Fruit fly (Drosophila melanogaster) whole organism, embryonic: ENCODE measurements around the gene CG13605.

Experiments
- Adf1 ChIP-seq: fragments of 200-800 bp; sonication (Bioruptor generic); IDR thresholded peaks from 2 replicates; pipeline ENCODE4 v1.3.6; 2022; ENCODE audit warnings: missing biosample characterization, missing genetic modification characterization
- CG11695 ChIP-seq: fragments of 200-800 bp; sonication (Bioruptor generic); IDR thresholded peaks from 3 replicates; pipeline ENCODE4 v1.3.6; 2022; ENCODE audit warnings: missing biosample characterization, missing genetic modification characterization
- CG11723 ChIP-seq: fragments of 200-800 bp; sonication (Bioruptor generic); optimal IDR thresholded peaks from 2 replicates; lab custom pipeline; 2017; ENCODE audit warnings: missing biosample characterization, mild to moderate bottlenecking, missing genetic modification characterization
- CG14050 ChIP-seq: fragments of 200-800 bp; sonication (Bioruptor generic); IDR thresholded peaks from 3 replicates; pipeline ENCODE4 v1.3.6; 2022; ENCODE audit warnings: missing biosample characterization, missing genetic modification characterization
- CG14965 ChIP-seq: fragments of 200-800 bp; sonication (Bioruptor generic); optimal IDR thresholded peaks from 2 replicates; lab custom pipeline; 2016; ENCODE audit warnings: missing biosample characterization, missing genetic modification characterization, borderline replicate concordance
- CG15269 ChIP-seq: fragments of 200-800 bp; sonication (Bioruptor generic); optimal IDR thresholded peaks from 2 replicates; lab custom pipeline; 2018; ENCODE audit warnings: missing biosample characterization, mild to moderate bottlenecking, missing genetic modification characterization, moderate library complexity
- CG15601 ChIP-seq: fragments of 200-800 bp; sonication (Bioruptor generic); optimal IDR thresholded peaks from 3 replicates; lab custom pipeline; 2019; ENCODE audit warnings: missing biosample characterization, mild to moderate bottlenecking, missing genetic modification characterization, moderate library complexity
- CG16779 ChIP-seq: fragments of 200-800 bp; sonication (Bioruptor generic); IDR thresholded peaks from 2 replicates; pipeline ENCODE4 v1.3.6; 2022; ENCODE audit warnings: missing biosample characterization, missing genetic modification characterization
- CG2116 ChIP-seq: fragments of 200-800 bp; sonication (Bioruptor generic); optimal IDR thresholded peaks from 3 replicates; lab custom pipeline; 2018; ENCODE audit warnings: missing biosample characterization, mild to moderate bottlenecking, missing genetic modification characterization
- CG2875 ChIP-seq: fragments of 200-800 bp; sonication (Bioruptor generic); optimal IDR thresholded peaks from 2 replicates; lab custom pipeline; 2017; ENCODE audit warnings: missing biosample characterization, mild to moderate bottlenecking, missing genetic modification characterization, missing genetic modification reagents
- CG3847 ChIP-seq: fragments of 200-800 bp; sonication (Bioruptor generic); IDR thresholded peaks from 2 replicates; pipeline ENCODE4 v1.3.6; 2022; ENCODE audit warnings: missing biosample characterization, missing genetic modification characterization
- CG5953 ChIP-seq: fragments of 200-800 bp; sonication (Bioruptor generic); IDR thresholded peaks from 2 replicates; pipeline ENCODE4 v1.3.6; 2022; ENCODE audit warnings: missing biosample characterization, missing genetic modification characterization
- CG6272 ChIP-seq: fragments of 200-800 bp; sonication (Bioruptor generic); IDR thresholded peaks from 2 replicates; pipeline ENCODE4 v1.3.6; 2022; ENCODE audit warnings: missing biosample characterization, missing genetic modification characterization
- CG6683 ChIP-seq: fragments of 200-800 bp; sonication (Bioruptor generic); optimal IDR thresholded peaks from 2 replicates; lab custom pipeline; 2017; ENCODE audit warnings: missing biosample characterization, mild to moderate bottlenecking, missing genetic modification characterization, missing genetic modification reagents
- CG7556 ChIP-seq: fragments of 200-800 bp; sonication (Bioruptor generic); optimal IDR thresholded peaks from 2 replicates; lab custom pipeline; 2017; ENCODE audit warnings: missing biosample characterization, mild to moderate bottlenecking, missing genetic modification characterization
- CG8281 ChIP-seq: fragments of 200-800 bp; sonication (Bioruptor generic); optimal IDR thresholded peaks from 2 replicates; lab custom pipeline; 2018; ENCODE audit warnings: missing biosample characterization, mild to moderate bottlenecking, missing genetic modification characterization, moderate library complexity
- CG8944 ChIP-seq: fragments of 200-800 bp; sonication (Bioruptor generic); optimal IDR thresholded peaks from 3 replicates; lab custom pipeline; 2016; ENCODE audit warnings: missing biosample characterization, missing genetic modification characterization
- CG9609 ChIP-seq: fragments of 200-800 bp; sonication (Bioruptor generic); optimal IDR thresholded peaks from 3 replicates; lab custom pipeline; 2016; ENCODE audit warnings: missing biosample characterization, missing genetic modification characterization
- D ChIP-seq, 2 experiments: fragments of 200-800 bp in 1 of 2; fragments of >200 bp in 1 of 2; sonication (Bioruptor generic) in 1 of 2; optimal IDR thresholded peaks; 2 replicates in 1 of 2; 3 replicates in 1 of 2; lab custom pipeline; 2017; ENCODE audit warnings: mild to moderate bottlenecking in 1 of 2, missing biosample characterization in 1 of 2, missing genetic modification characterization in 1 of 2, missing genetic modification reagents in 1 of 2
- Dip3 ChIP-seq: fragments of 200-800 bp; sonication (Bioruptor generic); optimal IDR thresholded peaks from 3 replicates; lab custom pipeline; 2016; ENCODE audit warnings: missing biosample characterization, missing genetic modification characterization
- E2f1 ChIP-seq: fragments of 200-800 bp; sonication (Bioruptor generic); IDR thresholded peaks from 2 replicates; pipeline ENCODE4 v1.3.6; 2022; ENCODE audit warnings: missing biosample characterization, missing genetic modification characterization
- Eip74EF ChIP-seq, 2 experiments: fragments of 200-800 bp in 1 of 2; fragments of >200 bp in 1 of 2; sonication (Bioruptor generic) in 1 of 2; optimal IDR thresholded peaks; 2 replicates each; lab custom pipeline; 2017 to 2019; ENCODE audit warnings: missing biosample characterization in 2 of 2, missing genetic modification characterization in 2 of 2, mild to moderate bottlenecking in 1 of 2, moderate library complexity in 1 of 2
- HmgZ ChIP-seq: fragments of 200-800 bp; sonication (Bioruptor generic); optimal IDR thresholded peaks from 2 replicates; lab custom pipeline; 2018; ENCODE audit warnings: missing biosample characterization, mild to moderate bottlenecking, missing genetic modification characterization
- Hr78 ChIP-seq, 2 experiments: fragments of 200-800 bp in 1 of 2; fragments of >200 bp in 1 of 2; sonication (Bioruptor generic) in 1 of 2; optimal IDR thresholded peaks; 2 replicates each; lab custom pipeline; 2017 to 2019; ENCODE audit warnings: missing biosample characterization in 2 of 2, missing genetic modification characterization in 2 of 2, mild to moderate bottlenecking in 1 of 2, moderate library complexity in 1 of 2
- Lhr ChIP-seq: fragments of 200-800 bp; sonication (Bioruptor generic); optimal IDR thresholded peaks from 3 replicates; lab custom pipeline; 2017; ENCODE audit warnings: mild to moderate bottlenecking, missing biosample characterization, missing genetic modification reagents, missing genetic modification characterization
- MESR4 ChIP-seq: fragments of 200-800 bp; sonication (Bioruptor generic); optimal IDR thresholded peaks from 2 replicates; lab custom pipeline; 2018; ENCODE audit warnings: missing biosample characterization, mild to moderate bottlenecking, missing genetic modification characterization, moderate library complexity
- Mad ChIP-seq: fragments of 200-800 bp; sonication (Bioruptor generic); optimal IDR thresholded peaks from 2 replicates; lab custom pipeline; 2016; ENCODE audit warnings: missing biosample characterization, missing genetic modification characterization
- Optix ChIP-seq: fragments of 200-800 bp; sonication (Bioruptor generic); IDR thresholded peaks from 3 replicates; pipeline ENCODE4 v1.3.6; 2022; ENCODE audit warnings: missing biosample characterization, missing genetic modification characterization
- Sox100B ChIP-seq: fragments of 200-800 bp; sonication (Bioruptor generic); optimal IDR thresholded peaks from 3 replicates; lab custom pipeline; 2018; ENCODE audit warnings: missing biosample characterization, mild to moderate bottlenecking, missing genetic modification characterization
- ap ChIP-seq: fragments of 200-800 bp; sonication (Bioruptor generic); IDR thresholded peaks from 2 replicates; pipeline ENCODE4 v1.3.6; 2022; ENCODE audit warnings: missing biosample characterization, missing genetic modification characterization
- btn ChIP-seq: fragments of 200-800 bp; sonication (Bioruptor generic); optimal IDR thresholded peaks from 2 replicates; lab custom pipeline; 2016; ENCODE audit warnings: missing biosample characterization, missing genetic modification characterization
- chn ChIP-seq: fragments of 200-800 bp; sonication (Bioruptor generic); optimal IDR thresholded peaks from 2 replicates; lab custom pipeline; 2016; ENCODE audit warnings: missing biosample characterization, missing genetic modification characterization
- ems ChIP-seq: fragments of 200-800 bp; sonication (Bioruptor generic); optimal IDR thresholded peaks from 3 replicates; lab custom pipeline; 2016; ENCODE audit warnings: missing biosample characterization, missing genetic modification characterization
- gcm2 ChIP-seq: fragments of 200-800 bp; sonication (Bioruptor generic); optimal IDR thresholded peaks from 2 replicates; lab custom pipeline; 2016; ENCODE audit warnings: missing biosample characterization, missing genetic modification characterization
- gem ChIP-seq: fragments of 200-800 bp; sonication (Bioruptor generic); optimal IDR thresholded peaks from 2 replicates; lab custom pipeline; 2019; ENCODE audit warnings: missing biosample characterization, mild to moderate bottlenecking, missing genetic modification characterization, moderate library complexity
- gsb-n ChIP-seq: fragments of 200-800 bp; sonication (Bioruptor generic); optimal IDR thresholded peaks from 3 replicates; lab custom pipeline; 2018; ENCODE audit warnings: missing biosample characterization, mild to moderate bottlenecking, missing genetic modification characterization
- klu ChIP-seq: fragments of 200-800 bp; sonication (Bioruptor generic); IDR thresholded peaks from 2 replicates; pipeline ENCODE4 v1.3.6; 2022; ENCODE audit warnings: missing biosample characterization, missing genetic modification characterization
- knrl ChIP-seq: fragments of 200-800 bp; sonication (Bioruptor generic); IDR thresholded peaks from 3 replicates; pipeline ENCODE4 v1.3.6; 2022; ENCODE audit warnings: missing biosample characterization, missing genetic modification characterization; ENCODE audit not compliant: partially characterized antibody
- nerfin-1 ChIP-seq: fragments of 200-800 bp; sonication (Bioruptor generic); optimal IDR thresholded peaks from 3 replicates; lab custom pipeline; 2019; ENCODE audit warnings: missing biosample characterization, mild to moderate bottlenecking, missing genetic modification characterization, moderate library complexity
- nom ChIP-seq: fragments of 200-800 bp; sonication (Bioruptor generic); optimal IDR thresholded peaks from 2 replicates; lab custom pipeline; 2017; ENCODE audit warnings: missing biosample characterization, missing genetic modification characterization, mild to moderate bottlenecking, moderate library complexity, missing genetic modification reagents
- otp ChIP-seq: fragments of 200-800 bp; sonication (Bioruptor generic); IDR thresholded peaks from 3 replicates; pipeline ENCODE4, ENCODE4 v1.3.6; 2022; ENCODE audit warnings: missing biosample characterization, missing genetic modification characterization
- salm ChIP-seq: fragments of 200-800 bp; sonication (Bioruptor generic); optimal IDR thresholded peaks from 2 replicates; lab custom pipeline; 2018; ENCODE audit warnings: missing biosample characterization, mild to moderate bottlenecking, missing genetic modification characterization
- schlank ChIP-seq: fragments of 200-800 bp; sonication (Bioruptor generic); optimal IDR thresholded peaks from 2 replicates; lab custom pipeline; 2018; ENCODE audit warnings: missing biosample characterization, mild to moderate bottlenecking, missing genetic modification characterization
- slou ChIP-seq: fragments of 200-800 bp; sonication (Bioruptor generic); optimal IDR thresholded peaks from 3 replicates; lab custom pipeline; 2016; ENCODE audit warnings: missing biosample characterization, missing genetic modification characterization
- slp2 ChIP-seq: fragments of 200-800 bp; sonication (Bioruptor generic); optimal IDR thresholded peaks from 2 replicates; lab custom pipeline; 2016; ENCODE audit warnings: missing biosample characterization, missing genetic modification characterization
- tap ChIP-seq: fragments of 200-800 bp; optimal IDR thresholded peaks from 3 replicates; lab custom pipeline; 2019; ENCODE audit warnings: missing biosample characterization, mild to moderate bottlenecking, missing genetic modification characterization, moderate library complexity
- trem ChIP-seq: fragments of 200-800 bp; optimal IDR thresholded peaks from 3 replicates; lab custom pipeline; 2019; ENCODE audit warnings: missing biosample characterization, mild to moderate bottlenecking, missing genetic modification characterization, moderate library complexity

CG13605 gene

DNA sequence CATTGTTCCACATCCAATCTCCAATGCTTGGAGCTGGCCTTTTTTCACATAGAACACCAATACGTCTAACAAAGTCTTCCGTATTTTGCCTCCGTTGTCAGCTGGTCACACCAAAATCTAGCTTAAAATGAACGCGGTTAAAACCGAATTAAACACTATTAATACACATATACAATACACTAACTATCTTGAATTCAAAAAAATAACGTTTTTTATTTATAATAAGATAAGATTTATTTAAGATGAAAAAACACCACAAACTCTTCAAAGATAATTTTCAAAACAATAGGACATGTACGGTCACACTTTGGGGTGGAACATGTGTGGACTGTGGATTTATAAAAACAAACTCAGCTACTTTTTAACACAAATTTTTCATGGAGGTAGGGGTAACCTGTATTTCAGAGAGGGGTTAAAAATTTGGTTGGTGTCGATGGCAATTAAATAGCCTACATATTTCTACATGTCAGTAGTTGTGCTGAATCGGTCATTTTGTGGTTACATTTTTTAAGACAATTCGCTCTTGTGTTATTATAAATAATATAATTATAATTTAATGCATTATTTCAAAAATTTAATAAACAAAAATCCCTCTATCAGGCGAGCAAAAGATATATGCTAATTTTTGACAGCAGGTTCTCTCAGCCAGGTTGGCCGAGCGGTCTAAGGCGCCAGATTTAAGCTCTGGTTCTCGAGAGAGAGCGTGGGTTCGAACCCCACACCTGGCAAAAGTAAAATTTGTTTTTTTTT lies at the start of gene CG13605:
Gene CG13605 (minus strand): TSS at position 70 of the 750 bp plus-strand sequence.
- no peak for TF ChIP-seq slp2 (GFP tag; lab: Kevin White, UChicago)
- peak; percentile 54 for TF ChIP-seq CG2116
- peak; percentile 27 for TF ChIP-seq CG8281 (tag; lab: Kevin White, UChicago)
- TF ChIP-seq gcm2 (GFP tag; lab: Kevin White, UChicago), result peak; percentile 4
- TF ChIP-seq nerfin-1 (tag; lab: Kevin White, UChicago), result peak; percentile 68
- TF ChIP-seq klu (GFP tag; lab: Robert Waterston, UW), result peak; percentile 46; the same call in 1 of the 2 replicates
- peak; percentile 55 for TF ChIP-seq schlank (tag; lab: Kevin White, UChicago)
- TF ChIP-seq btn, result no peak
- TF ChIP-seq CG5953, result no peak
- peak; percentile 67 for TF ChIP-seq trem (tag; lab: Kevin White, UChicago)
- peak; percentile 86 for TF ChIP-seq gem (tag; lab: Kevin White, UChicago)
- TF ChIP-seq CG6272, result peak; percentile 49; the same call in 1 of the 2 replicates
- peak; percentile 87 for TF ChIP-seq CG15269 (tag; lab: Kevin White, UChicago)
- peak; percentile 64 for TF ChIP-seq tap (tag; lab: Kevin White, UChicago)
- peak; percentile 29 for TF ChIP-seq gsb-n
- TF ChIP-seq Hr78 (GFP tag; optimal IDR thresholded peaks at IDR 0.05; lab: Kevin White, UChicago), result no peak
- no peak for TF ChIP-seq otp (GFP tag; lab: Robert Waterston, UW)
- TF ChIP-seq MESR4 (GFP tag; lab: Kevin White, UChicago), result peak; percentile 18
- TF ChIP-seq Adf1 (GFP tag; lab: Robert Waterston, UW), result 0 out of 2 replicates have a peak, but pooled peaks have one; percentile 34
- TF ChIP-seq ems (GFP tag; lab: Kevin White, UChicago), result peak; percentile 32
- peak; percentile 69 for TF ChIP-seq CG2875 (GFP tag; lab: Kevin White, UChicago)
- peak; percentile 47; the same call in 1 of the 3 replicates for TF ChIP-seq Optix (GFP tag; lab: Robert Waterston, UW)
- peak; percentile 48 for TF ChIP-seq Dip3 (GFP tag; lab: Kevin White, UChicago)
- peak; percentile 37; the same call in 1 of the 2 replicates for TF ChIP-seq E2f1 (GFP tag; lab: Robert Waterston, UW)
- peak in 1 of 2 experiments; percentile 69 for TF ChIP-seq Eip74EF (GFP tag; optimal IDR thresholded peaks at IDR 0.05; lab: Kevin White, UChicago)
- TF ChIP-seq HmgZ (tag; lab: Kevin White, UChicago), result peak; percentile 26
- no peak for TF ChIP-seq D (optimal IDR thresholded peaks at IDR 0.05; lab: Kevin White, UChicago)
- peak; percentile 46 for TF ChIP-seq D (GFP tag; optimal IDR thresholded peaks at IDR 0.05; lab: Kevin White, UChicago)
- no peak for TF ChIP-seq CG14965
- peak; percentile 71 for TF ChIP-seq Sox100B (GFP tag; lab: Kevin White, UChicago)
- TF ChIP-seq nom (GFP tag; lab: Kevin White, UChicago), result peak; percentile 90
- TF ChIP-seq salm (tag; lab: Kevin White, UChicago), result peak; percentile 63
- peak; percentile 61 for TF ChIP-seq CG15601 (tag; lab: Kevin White, UChicago)
- peak; percentile 64 for TF ChIP-seq slou (GFP tag; lab: Kevin White, UChicago)
- peak; percentile 53 for TF ChIP-seq CG9609 (GFP tag; lab: Kevin White, UChicago)
- peak; percentile 59 for TF ChIP-seq CG6683 (GFP tag; lab: Kevin White, UChicago)
- peak; percentile 81 for TF ChIP-seq CG11695
- peak; percentile 0 for TF ChIP-seq CG8944 (GFP tag; lab: Kevin White, UChicago)
- TF ChIP-seq CG14050 (GFP tag; lab: Robert Waterston, UW), result peak; percentile 46; the same call in 2 of the 3 replicates
- peak; percentile 60; the same call in 1 of the 2 replicates for TF ChIP-seq CG16779 (GFP tag; lab: Robert Waterston, UW)
- peak; percentile 63 for TF ChIP-seq chn
- no peak; the same call in 2 of the 3 replicates for TF ChIP-seq knrl
- peak; percentile 58 for TF ChIP-seq ap (GFP tag; lab: Robert Waterston, UW)
- peak; percentile 45 for TF ChIP-seq Lhr (GFP tag; lab: Kevin White, UChicago)
- peak; percentile 52 for TF ChIP-seq CG11723 (GFP tag; lab: Kevin White, UChicago)
- TF ChIP-seq Mad (GFP tag; lab: Kevin White, UChicago), result no peak
- TF ChIP-seq CG3847 (GFP tag; lab: Robert Waterston, UW), result peak; percentile 26; the same call in 1 of the 2 replicates
- peak; percentile 75 for TF ChIP-seq CG7556 (GFP tag; lab: Kevin White, UChicago)
